Fruit fly (Drosophila melanogaster) whole organism, pupa: Measurements from ENCODE around the gene CG43095.

ENCODE experiments used
- CG10348 ChIP-seq: fragments of 200-800 bp; sonication (Bioruptor generic); IDR thresholded peaks from 2 replicates; pipeline ENCODE4 v1.3.6; 2022; ENCODE audit warnings: missing biosample characterization, missing genetic modification characterization
- CG12605 ChIP-seq: fragments of 200-800 bp; sonication (Bioruptor generic); IDR thresholded peaks from 2 replicates; pipeline ENCODE4 v1.3.6; 2022; ENCODE audit warnings: missing biosample characterization, missing genetic modification characterization
- CG13204 ChIP-seq: fragments of 200-800 bp; sonication (Bioruptor generic); optimal IDR thresholded peaks from 2 replicates; lab custom pipeline; 2018; ENCODE audit warnings: missing biosample characterization, mild to moderate bottlenecking, missing genetic modification characterization, moderate library complexity
- CG14655 ChIP-seq: fragments of 200-800 bp; sonication (Bioruptor generic); optimal IDR thresholded peaks from 3 replicates; lab custom pipeline; 2017; ENCODE audit warnings: mild to moderate bottlenecking, missing biosample characterization, missing genetic modification reagents, missing genetic modification characterization
- CG15710 ChIP-seq: fragments of 200-800 bp; sonication (Bioruptor generic); optimal IDR thresholded peaks from 2 replicates; lab custom pipeline; 2018; ENCODE audit warnings: missing biosample characterization, mild to moderate bottlenecking, missing genetic modification characterization, moderate library complexity
- CG17806 ChIP-seq: fragments of 200-800 bp; sonication (Bioruptor generic); optimal IDR thresholded peaks from 2 replicates; lab custom pipeline; 2018; ENCODE audit warnings: missing biosample characterization, mild to moderate bottlenecking, missing genetic modification characterization, moderate library complexity
- CG32121 ChIP-seq: fragments of 200-800 bp; sonication (Bioruptor generic); IDR thresholded peaks from 2 replicates; pipeline ENCODE4 v1.3.6; 2022; ENCODE audit warnings: missing biosample characterization, missing genetic modification characterization
- CG34367 ChIP-seq: fragments of 200-800 bp; sonication (Bioruptor generic); optimal IDR thresholded peaks from 2 replicates; lab custom pipeline; 2018; ENCODE audit warnings: missing biosample characterization, mild to moderate bottlenecking, missing genetic modification characterization
- CG4496 ChIP-seq: fragments of 200-800 bp; sonication (Bioruptor generic); IDR thresholded peaks from 3 replicates; pipeline ENCODE4 v1.3.6; 2022; ENCODE audit warnings: missing biosample characterization, missing genetic modification characterization
- CG8159 ChIP-seq: fragments of 200-800 bp; sonication (Bioruptor generic); optimal IDR thresholded peaks from 3 replicates; lab custom pipeline; 2018; ENCODE audit warnings: missing biosample characterization, mild to moderate bottlenecking, missing genetic modification characterization, moderate library complexity
- CG8301 ChIP-seq: fragments of 200-800 bp; sonication (Bioruptor generic); optimal IDR thresholded peaks from 2 replicates; lab custom pipeline; 2018; ENCODE audit warnings: missing biosample characterization, mild to moderate bottlenecking, missing genetic modification characterization
- CG9948 ChIP-seq: fragments of 200-800 bp; sonication (Bioruptor generic); optimal IDR thresholded peaks from 2 replicates; lab custom pipeline; 2018; ENCODE audit warnings: missing biosample characterization, mild to moderate bottlenecking, missing genetic modification characterization, moderate library complexity
- D1 ChIP-seq: fragments of 200-800 bp; sonication (Bioruptor generic); optimal IDR thresholded peaks from 2 replicates; lab custom pipeline; 2018; ENCODE audit warnings: missing biosample characterization, mild to moderate bottlenecking, missing genetic modification characterization, moderate library complexity
- EcR ChIP-seq: fragments of 200-800 bp; sonication (Bioruptor generic); optimal IDR thresholded peaks from 3 replicates; lab custom pipeline; 2019; ENCODE audit warnings: missing biosample characterization, missing genetic modification characterization, mild to moderate bottlenecking, moderate library complexity, missing genetic modification reagents
- Ets98B ChIP-seq: fragments of 200-800 bp; sonication (Bioruptor generic); IDR thresholded peaks from 2 replicates; pipeline ENCODE4 v1.3.6; 2022; ENCODE audit warnings: missing biosample characterization, missing genetic modification characterization
- Pif1A ChIP-seq: fragments of 200-800 bp; sonication (Bioruptor generic); optimal IDR thresholded peaks from 3 replicates; lab custom pipeline; 2016; ENCODE audit warnings: missing biosample characterization, missing genetic modification characterization
- Pif1B ChIP-seq: fragments of 200-800 bp; sonication (Bioruptor generic); optimal IDR thresholded peaks from 3 replicates; lab custom pipeline; 2016; ENCODE audit warnings: missing biosample characterization, missing genetic modification characterization
- Snoo ChIP-seq: fragments of 200-800 bp; sonication (Bioruptor generic); optimal IDR thresholded peaks from 3 replicates; lab custom pipeline; 2017; ENCODE audit warnings: missing biosample characterization, mild to moderate bottlenecking, missing genetic modification characterization, inconsistent platforms
- fd96Ca ChIP-seq: fragments of 200-800 bp; sonication (Bioruptor generic); IDR thresholded peaks from 3 replicates; pipeline ENCODE4 v1.3.6; 2022; ENCODE audit warnings: missing biosample characterization, missing genetic modification characterization
- gl ChIP-seq: fragments of 200-800 bp; sonication (Bioruptor generic); optimal IDR thresholded peaks from 2 replicates; lab custom pipeline; 2018; ENCODE audit warnings: missing biosample characterization, mild to moderate bottlenecking, missing genetic modification characterization
- rn ChIP-seq: fragments of 200-800 bp; sonication (Bioruptor generic); IDR thresholded peaks from 2 replicates; pipeline ENCODE4 v1.3.6; 2022; ENCODE audit warnings: missing biosample characterization, missing genetic modification characterization

CG43095 gene

dm6 chr3R:22793953-22794352 is 22.4 kb upstream of the CG43095 start:
- no peak for TF ChIP-seq CG32121 (GFP tag; lab: Robert Waterston, UW)
- TF ChIP-seq Pif1B (GFP tag; lab: Kevin White, UChicago) = no peak
- TF ChIP-seq gl (tag; lab: Kevin White, UChicago) = no peak
- no peak for TF ChIP-seq rn
- no peak for TF ChIP-seq CG8301 (tag; lab: Kevin White, UChicago)

DNA sequence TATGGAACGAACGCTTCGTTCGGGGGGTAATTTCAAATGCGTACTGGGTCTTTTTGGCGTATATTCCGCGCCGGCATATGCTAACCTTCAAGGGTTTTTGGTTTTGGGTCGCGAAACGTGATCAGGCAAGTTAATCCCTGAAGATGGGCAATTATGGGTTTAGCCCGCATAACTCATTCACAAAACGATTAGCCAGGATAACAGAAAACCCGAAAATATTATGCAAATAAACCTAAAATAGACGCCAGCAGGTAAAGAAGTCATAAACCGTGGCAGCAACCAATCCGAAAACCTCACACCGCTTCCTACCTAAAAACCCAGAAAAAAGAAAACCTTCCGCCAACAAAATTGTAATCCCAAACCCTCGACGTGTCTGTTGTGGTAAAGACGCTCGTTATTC is 17.5 kb upstream of the CG43095 start:
- TF ChIP-seq fd96Ca (no peak), D1 (no peak), CG14655 (GFP tag; lab: Kevin White, UChicago) (no peak), Pif1A (GFP tag; lab: Kevin White, UChicago) (no peak)

dm6 chr3R:22784674-22785316 is 13.2 kb upstream of the CG43095 start:
- TF ChIP-seq CG9948 (tag; lab: Kevin White, UChicago) = no peak
- no peak for TF ChIP-seq CG8159 (tag; lab: Kevin White, UChicago)
- TF ChIP-seq CG10348 (GFP tag; lab: Robert Waterston, UW) = no peak
- no peak for TF ChIP-seq Pif1A (GFP tag; lab: Kevin White, UChicago)
- no peak for TF ChIP-seq CG32121 (GFP tag; lab: Robert Waterston, UW)
- no peak for TF ChIP-seq CG17806 (tag; lab: Kevin White, UChicago)

- TF ChIP-seq gl (tag; lab: Kevin White, UChicago) = no peak
- TF ChIP-seq Ets98B (GFP tag; lab: Robert Waterston, UW) = peak; percentile 96
- TF ChIP-seq CG4496 (GFP tag; lab: Robert Waterston, UW) = peak; percentile 82
- TF ChIP-seq Snoo (tag; lab: Kevin White, UChicago) = no peak
- TF ChIP-seq D1 = no peak
- no peak for TF ChIP-seq CG34367 (tag; lab: Kevin White, UChicago)
- TF ChIP-seq CG17806 (tag; lab: Kevin White, UChicago) = no peak
- TF ChIP-seq CG9948 (tag; lab: Kevin White, UChicago) = no peak
- TF ChIP-seq CG10348 (GFP tag; lab: Robert Waterston, UW) = no peak
- TF ChIP-seq CG13204 (GFP tag; lab: Kevin White, UChicago) = peak; percentile 32
- peak; percentile 57 for TF ChIP-seq Pif1A (GFP tag; lab: Kevin White, UChicago)
- TF ChIP-seq Pif1B (GFP tag; lab: Kevin White, UChicago) = peak; percentile 54
- peak; percentile 16 for TF ChIP-seq CG15710 (tag; lab: Kevin White, UChicago)
- no peak for TF ChIP-seq CG8301 (tag; lab: Kevin White, UChicago)
- TF ChIP-seq rn = no peak
- peak; percentile 95 for TF ChIP-seq fd96Ca
- TF ChIP-seq CG12605 = peak; percentile 74
- peak; percentile 28 for TF ChIP-seq CG14655 (GFP tag; lab: Kevin White, UChicago)
- TF ChIP-seq CG8159 (tag; lab: Kevin White, UChicago) = no peak
- TF ChIP-seq CG32121 (GFP tag; lab: Robert Waterston, UW) = peak; percentile 95
- TF ChIP-seq EcR (GFP tag; lab: Kevin White, UChicago) = peak; percentile 28
Measured at dm6 chr3R:22781412-22781811, 9.8 kb upstream of the CG43095 start.

DNA sequence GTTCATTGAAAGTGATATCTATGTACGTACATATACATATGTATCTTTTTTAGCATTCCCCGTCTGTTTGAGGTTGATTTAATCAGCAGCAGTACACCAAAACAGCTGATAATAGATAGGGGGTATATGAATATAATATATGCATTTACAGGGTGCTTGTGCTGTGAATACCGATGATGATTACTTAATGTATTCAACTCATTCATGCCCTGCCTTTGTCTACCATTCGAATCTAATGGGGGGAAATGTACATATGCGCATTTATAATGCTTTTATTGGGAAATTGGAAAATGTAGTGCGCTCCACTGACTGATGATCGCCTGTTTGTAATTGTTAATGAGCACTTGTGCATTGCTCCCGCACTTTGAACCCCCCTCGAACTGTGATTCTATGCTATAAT is 8.6 kb upstream of the CG43095 start:
- TF ChIP-seq CG8159 (tag; lab: Kevin White, UChicago) (no peak), CG4496 (GFP tag; lab: Robert Waterston, UW) (peak; percentile 34; the same call in 1 of the 3 replicates), CG32121 (GFP tag; lab: Robert Waterston, UW) (0 out of 2 replicates have a peak, but pooled peaks have one; percentile 20), Pif1B (GFP tag; lab: Kevin White, UChicago) (no peak), CG34367 (tag; lab: Kevin White, UChicago) (no peak), gl (tag; lab: Kevin White, UChicago) (no peak), fd96Ca (no peak), Pif1A (GFP tag; lab: Kevin White, UChicago) (no peak), CG8301 (tag; lab: Kevin White, UChicago) (no peak), CG9948 (tag; lab: Kevin White, UChicago) (no peak), CG12605 (no peak), Ets98B (GFP tag; lab: Robert Waterston, UW) (no peak), rn (no peak), CG10348 (GFP tag; lab: Robert Waterston, UW) (no peak), CG15710 (tag; lab: Kevin White, UChicago) (no peak), CG13204 (GFP tag; lab: Kevin White, UChicago) (no peak), D1 (no peak)

dm6 chr3R:22776457-22776856 is 4.9 kb upstream of the CG43095 start:
- no peak for TF ChIP-seq CG32121 (GFP tag; lab: Robert Waterston, UW)
- TF ChIP-seq Ets98B (GFP tag; lab: Robert Waterston, UW) = no peak
- no peak for TF ChIP-seq gl (tag; lab: Kevin White, UChicago)
- no peak for TF ChIP-seq CG8159 (tag; lab: Kevin White, UChicago)
- TF ChIP-seq D1 = no peak
- no peak for TF ChIP-seq CG8301 (tag; lab: Kevin White, UChicago)
- TF ChIP-seq CG4496 (GFP tag; lab: Robert Waterston, UW) = no peak
- no peak for TF ChIP-seq CG13204 (GFP tag; lab: Kevin White, UChicago)
- TF ChIP-seq Snoo (tag; lab: Kevin White, UChicago) = no peak
- TF ChIP-seq CG14655 (GFP tag; lab: Kevin White, UChicago) = no peak
- no peak for TF ChIP-seq rn
- TF ChIP-seq CG12605 = no peak
- no peak for TF ChIP-seq CG10348 (GFP tag; lab: Robert Waterston, UW)
- no peak for TF ChIP-seq Pif1B (GFP tag; lab: Kevin White, UChicago)
- TF ChIP-seq CG9948 (tag; lab: Kevin White, UChicago) = no peak
- no peak for TF ChIP-seq fd96Ca
- TF ChIP-seq CG15710 (tag; lab: Kevin White, UChicago) = no peak
- TF ChIP-seq CG34367 (tag; lab: Kevin White, UChicago) = no peak
- no peak for TF ChIP-seq Pif1A (GFP tag; lab: Kevin White, UChicago)
- TF ChIP-seq, all 21 proteins: peak for 0
